Worm (Caenorhabditis elegans): Measurements from ENCODE around the gene col-85.

DNA sequence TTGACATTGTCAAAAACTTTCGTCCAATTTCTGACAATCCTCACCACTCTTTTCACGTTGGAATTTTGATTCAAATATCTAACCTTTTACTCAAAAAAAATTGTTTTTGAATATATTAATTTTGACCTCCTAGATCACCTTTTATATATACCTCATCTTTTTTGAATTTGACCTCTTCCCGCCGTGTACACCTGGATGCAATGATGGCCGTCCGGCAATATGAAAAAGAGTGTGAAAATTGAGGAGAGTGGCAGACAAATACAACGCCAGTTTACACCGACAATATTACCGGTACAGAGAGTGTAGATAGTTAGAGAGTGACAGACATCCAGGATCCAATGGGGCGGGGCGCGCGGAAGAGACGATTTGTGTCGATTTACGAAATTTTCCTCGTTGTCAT is 24.7 kb upstream of the col-85 start, which contains the start of gene ceh-99:
- no peak for TF ChIP-seq nhr-25 (tag; optimal IDR thresholded peaks at IDR 0.05)
- TF ChIP-seq jun-1 (tag; optimal IDR thresholded peaks at IDR 0.05), result no peak
- no peak for TF ChIP-seq unc-62 (GFP tag; optimal IDR thresholded peaks at IDR 0.05)
- TF ChIP-seq nfya-1 (tag; optimal IDR thresholded peaks at IDR 0.05; ENCODE audit: insufficient read depth), result no peak
- no peak for TF ChIP-seq ama-1 (optimal IDR thresholded peaks at IDR 0.05)
- TF ChIP-seq snpc-4 (tag; optimal IDR thresholded peaks at IDR 0.05), result no peak
- no peak for TF ChIP-seq zag-1 (tag; optimal IDR thresholded peaks at IDR 0.05)

Measured in whole organism, L3 larva.